Fruit fly (Drosophila melanogaster) whole organism, embryonic: Measurements from ENCODE around the gene CG13075.
A peak's percentile ranks its signal among the peaks of the same experiment; 100 is the strongest.

Source experiments
- Asciz ChIP-seq: fragments of 200-800 bp; sonication (Bioruptor generic); optimal IDR thresholded peaks from 2 replicates; lab custom pipeline; 2017; ENCODE audit warnings: missing biosample characterization, mild to moderate bottlenecking, missing genetic modification characterization, missing genetic modification reagents
- Awh ChIP-seq: fragments of 200-800 bp; sonication (Bioruptor generic); IDR thresholded peaks from 2 replicates; pipeline ENCODE4, ENCODE4 v1.3.6; 2022; ENCODE audit warnings: missing biosample characterization, missing genetic modification characterization
- B-H1 ChIP-seq: fragments of 200-800 bp; sonication (Bioruptor generic); IDR thresholded peaks from 3 replicates; pipeline ENCODE4 v1.3.6; 2022; ENCODE audit warnings: missing biosample characterization, missing genetic modification characterization
- BEAF-32 ChIP-seq: fragments of 200-800 bp; sonication (Bioruptor generic); optimal IDR thresholded peaks from 3 replicates; lab custom pipeline; 2017; ENCODE audit warnings: missing biosample characterization, missing genetic modification characterization, mild to moderate bottlenecking, moderate library complexity, missing genetic modification reagents
- C15 ChIP-seq: fragments of 200-800 bp; sonication (Bioruptor generic); IDR thresholded peaks from 3 replicates; pipeline ENCODE4 v1.3.6; 2022; ENCODE audit warnings: missing biosample characterization, missing genetic modification characterization
- CG10209 ChIP-seq: fragments of 200-800 bp; sonication (Bioruptor generic); optimal IDR thresholded peaks from 3 replicates; lab custom pipeline; 2017; ENCODE audit warnings: missing biosample characterization, mild to moderate bottlenecking, missing genetic modification characterization, missing genetic modification reagents
- CG10431 ChIP-seq: fragments of 200-800 bp; sonication (Bioruptor generic); optimal IDR thresholded peaks from 3 replicates; lab custom pipeline; 2018; ENCODE audit warnings: missing biosample characterization, mild to moderate bottlenecking, missing genetic modification characterization
- CG11504 ChIP-seq: fragments of 200-800 bp; sonication (Bioruptor generic); optimal IDR thresholded peaks from 3 replicates; lab custom pipeline; 2019; ENCODE audit warnings: missing biosample characterization, mild to moderate bottlenecking, missing genetic modification characterization, moderate library complexity
- CG11723 ChIP-seq: fragments of 200-800 bp; sonication (Bioruptor generic); optimal IDR thresholded peaks from 2 replicates; lab custom pipeline; 2017; ENCODE audit warnings: missing biosample characterization, mild to moderate bottlenecking, missing genetic modification characterization
- CG13296 ChIP-seq: fragments of 200-800 bp; sonication (Bioruptor generic); optimal IDR thresholded peaks from 3 replicates; lab custom pipeline; 2018; ENCODE audit warnings: missing biosample characterization, mild to moderate bottlenecking, missing genetic modification characterization
- CG13894 ChIP-seq: fragments of 200-800 bp; sonication (Bioruptor generic); optimal IDR thresholded peaks from 3 replicates; lab custom pipeline; 2018; ENCODE audit warnings: missing biosample characterization, mild to moderate bottlenecking, missing genetic modification characterization, moderate library complexity
- CG14667 ChIP-seq: fragments of 200-800 bp; sonication (Bioruptor generic); IDR thresholded peaks from 2 replicates; pipeline ENCODE4 v1.3.6; 2022; ENCODE audit warnings: missing biosample characterization, missing genetic modification characterization
- CG15514 ChIP-seq: fragments of 200-800 bp; sonication (Bioruptor generic); optimal IDR thresholded peaks from 3 replicates; lab custom pipeline; 2017; ENCODE audit warnings: missing biosample characterization, missing genetic modification characterization, mild to moderate bottlenecking, moderate library complexity, missing genetic modification reagents
- CG18011 ChIP-seq: fragments of 200-800 bp; sonication (Bioruptor generic); optimal IDR thresholded peaks from 2 replicates; lab custom pipeline; 2017; ENCODE audit warnings: missing biosample characterization, missing genetic modification characterization, mild to moderate bottlenecking, moderate library complexity, missing genotype
- CG33213 ChIP-seq: fragments of 200-800 bp; sonication (Bioruptor generic); optimal IDR thresholded peaks from 3 replicates; lab custom pipeline; 2016; ENCODE audit warnings: missing biosample characterization, missing genetic modification characterization
- CG34376 ChIP-seq: fragments of 200-800 bp; sonication (Bioruptor generic); optimal IDR thresholded peaks from 2 replicates; lab custom pipeline; 2018; ENCODE audit warnings: missing biosample characterization, mild to moderate bottlenecking, missing genetic modification characterization
- CG6254 ChIP-seq: fragments of 200-800 bp; sonication (Bioruptor generic); optimal IDR thresholded peaks from 3 replicates; lab custom pipeline; 2017; ENCODE audit warnings: mild to moderate bottlenecking, missing biosample characterization, missing genetic modification reagents, missing genetic modification characterization
- CG6272 ChIP-seq: fragments of 200-800 bp; sonication (Bioruptor generic); IDR thresholded peaks from 2 replicates; pipeline ENCODE4 v1.3.6; 2022; ENCODE audit warnings: missing biosample characterization, missing genetic modification characterization
- CG7928 ChIP-seq: fragments of 200-800 bp; sonication (Bioruptor generic); optimal IDR thresholded peaks from 2 replicates; lab custom pipeline; 2017; ENCODE audit warnings: missing biosample characterization, mild to moderate bottlenecking, missing genetic modification characterization
- CG7987 ChIP-seq: fragments of 200-800 bp; sonication (Bioruptor generic); optimal IDR thresholded peaks from 2 replicates; lab custom pipeline; 2018; ENCODE audit warnings: missing biosample characterization, mild to moderate bottlenecking, missing genetic modification characterization, moderate library complexity
- Chrac-16 ChIP-seq: fragments of 200-800 bp; sonication (Bioruptor generic); optimal IDR thresholded peaks from 3 replicates; lab custom pipeline; 2016; ENCODE audit warnings: missing biosample characterization, missing genetic modification characterization
- Dbx ChIP-seq: fragments of 200-800 bp; sonication (Bioruptor generic); IDR thresholded peaks from 3 replicates; pipeline ENCODE4 v1.3.6; 2022; ENCODE audit warnings: missing biosample characterization, missing genetic modification characterization
- Deaf1 ChIP-seq: fragments of 200-800 bp; optimal IDR thresholded peaks from 3 replicates; lab custom pipeline; 2019; ENCODE audit warnings: missing biosample characterization, mild to moderate bottlenecking, missing genetic modification characterization, moderate library complexity
- E2f2 ChIP-seq: fragments of 200-800 bp; sonication (Bioruptor generic); IDR thresholded peaks from 2 replicates; pipeline ENCODE4 v1.3.6; 2022; ENCODE audit warnings: missing biosample characterization, missing genetic modification characterization
- Ets65A ChIP-seq: fragments of 200-800 bp; sonication (Bioruptor generic); peaks from one replicate; lab custom pipeline; 2016; ENCODE audit warnings: missing biosample characterization, missing genetic modification characterization
- HLH4C ChIP-seq: fragments of 200-800 bp; sonication (Bioruptor generic); IDR thresholded peaks from 3 replicates; pipeline ENCODE4 v1.3.6; 2022; ENCODE audit warnings: missing biosample characterization, missing genetic modification characterization; ENCODE audit not compliant: partially characterized antibody
- HmgD ChIP-seq: fragments of 200-800 bp; sonication (Bioruptor generic); optimal IDR thresholded peaks from 3 replicates; lab custom pipeline; 2016; ENCODE audit warnings: missing biosample characterization, missing genetic modification characterization
- Jarid2 ChIP-seq: fragments of 200-800 bp; sonication (Bioruptor generic); optimal IDR thresholded peaks from 3 replicates; lab custom pipeline; 2017; ENCODE audit warnings: mild to moderate bottlenecking, missing biosample characterization, missing genetic modification reagents, missing genetic modification characterization
- MTF-1 ChIP-seq: fragments of 200-800 bp; sonication (Bioruptor generic); optimal IDR thresholded peaks from 2 replicates; lab custom pipeline; 2018; ENCODE audit warnings: missing biosample characterization, mild to moderate bottlenecking, missing genetic modification characterization, borderline replicate concordance
- Med ChIP-seq: fragments of 200-800 bp; sonication (Bioruptor generic); peaks from one replicate; lab custom pipeline; 2016; ENCODE audit warnings: missing biosample characterization, missing genetic modification characterization, mild to moderate bottlenecking, inconsistent platforms, moderate library complexity
- NFAT ChIP-seq: fragments of 200-800 bp; sonication (Bioruptor generic); IDR thresholded peaks from 2 replicates; pipeline ENCODE4 v1.3.6; 2022; ENCODE audit warnings: missing biosample characterization, missing genetic modification characterization
- Ravus ChIP-seq: fragments of 200-800 bp; sonication (Bioruptor generic); IDR thresholded peaks from 2 replicates; pipeline ENCODE4 v1.3.6; 2022; ENCODE audit warnings: missing biosample characterization, missing genetic modification characterization
- al ChIP-seq: fragments of 200-800 bp; sonication (Bioruptor generic); IDR thresholded peaks from 2 replicates; pipeline ENCODE4 v1.3.6; 2022; ENCODE audit warnings: missing biosample characterization, missing genetic modification characterization
- bcd ChIP-seq: fragments of 200-800 bp; sonication (Bioruptor generic); optimal IDR thresholded peaks from 2 replicates; lab custom pipeline; 2017; ENCODE audit warnings: missing biosample characterization, mild to moderate bottlenecking, missing genetic modification characterization
- emc ChIP-seq: fragments of 200-800 bp; sonication (Bioruptor generic); optimal IDR thresholded peaks from 2 replicates; lab custom pipeline; 2016; ENCODE audit warnings: missing biosample characterization, missing genetic modification characterization
- gcm2 ChIP-seq: fragments of 200-800 bp; sonication (Bioruptor generic); optimal IDR thresholded peaks from 2 replicates; lab custom pipeline; 2016; ENCODE audit warnings: missing biosample characterization, missing genetic modification characterization
- grn ChIP-seq: fragments of 200-800 bp; sonication (Bioruptor generic); optimal IDR thresholded peaks from 3 replicates; lab custom pipeline; 2017; ENCODE audit warnings: missing biosample characterization, missing genetic modification characterization
- hb ChIP-seq: fragments of 200-800 bp; sonication (Bioruptor generic); IDR thresholded peaks from 3 replicates; pipeline ENCODE4 v1.3.6; 2022; ENCODE audit warnings: missing biosample characterization, missing genetic modification characterization; ENCODE audit not compliant: partially characterized antibody
- klu ChIP-seq: fragments of 200-800 bp; sonication (Bioruptor generic); IDR thresholded peaks from 2 replicates; pipeline ENCODE4 v1.3.6; 2022; ENCODE audit warnings: missing biosample characterization, missing genetic modification characterization
- pan ChIP-seq, 4 experiments: fragments of >200 bp in 3 of 4; fragments of 200-800 bp in 1 of 4; sonication (Bioruptor generic) in 1 of 4; optimal IDR thresholded peaks in 3 of 4; IDR thresholded peaks in 1 of 4; 2 replicates each; pipeline versions ENCODE4 v1.3.6 to Lab custom; 2017 to 2022; ENCODE audit warnings: missing biosample characterization in 2 of 4, missing genetic modification characterization in 2 of 4, mixed read lengths in 1 of 4
- pros ChIP-seq: fragments of 200-800 bp; sonication (Bioruptor generic); optimal IDR thresholded peaks from 3 replicates; lab custom pipeline; 2019; ENCODE audit warnings: missing biosample characterization, mild to moderate bottlenecking, missing genetic modification characterization, moderate library complexity
- pum ChIP-seq: fragments of 200-800 bp; sonication (Bioruptor generic); optimal IDR thresholded peaks from 2 replicates; lab custom pipeline; 2016; ENCODE audit warnings: missing biosample characterization, missing genetic modification characterization
- repo ChIP-seq: fragments of 200-800 bp; sonication (Bioruptor generic); optimal IDR thresholded peaks from 2 replicates; lab custom pipeline; 2016; ENCODE audit warnings: missing biosample characterization, missing genetic modification characterization
- ro ChIP-seq: fragments of 200-800 bp; sonication (Bioruptor generic); IDR thresholded peaks from 2 replicates; pipeline ENCODE4 v1.3.6; 2022; ENCODE audit warnings: missing biosample characterization, missing genetic modification characterization
- sens-2 ChIP-seq: fragments of 200-800 bp; sonication (Bioruptor generic); IDR thresholded peaks from 2 replicates; pipeline ENCODE4 v1.3.6; 2022; ENCODE audit warnings: missing biosample characterization, missing genetic modification characterization
- sima ChIP-seq: fragments of 200-800 bp; sonication (Bioruptor generic); optimal IDR thresholded peaks from 2 replicates; lab custom pipeline; 2016; ENCODE audit warnings: missing biosample characterization, missing genetic modification characterization
- tll ChIP-seq, 2 experiments: fragments of 200-800 bp in 1 of 2; fragments of >200 bp in 1 of 2; sonication (Bioruptor generic) in 1 of 2; optimal IDR thresholded peaks; 2 replicates each; lab custom pipeline; 2017 to 2019; ENCODE audit warnings: missing biosample characterization in 2 of 2, missing genetic modification characterization in 2 of 2, mild to moderate bottlenecking in 1 of 2, moderate library complexity in 1 of 2
- unpg ChIP-seq: fragments of 200-800 bp; sonication (Bioruptor generic); optimal IDR thresholded peaks from 3 replicates; lab custom pipeline; 2018; ENCODE audit warnings: missing biosample characterization, mild to moderate bottlenecking, missing genetic modification characterization, moderate library complexity
- zen ChIP-seq: fragments of 200-800 bp; sonication (Bioruptor generic); optimal IDR thresholded peaks from 3 replicates; lab custom pipeline; 2018; ENCODE audit warnings: missing biosample characterization, mild to moderate bottlenecking, missing genetic modification characterization, moderate library complexity

Gene CG13075

DNA sequence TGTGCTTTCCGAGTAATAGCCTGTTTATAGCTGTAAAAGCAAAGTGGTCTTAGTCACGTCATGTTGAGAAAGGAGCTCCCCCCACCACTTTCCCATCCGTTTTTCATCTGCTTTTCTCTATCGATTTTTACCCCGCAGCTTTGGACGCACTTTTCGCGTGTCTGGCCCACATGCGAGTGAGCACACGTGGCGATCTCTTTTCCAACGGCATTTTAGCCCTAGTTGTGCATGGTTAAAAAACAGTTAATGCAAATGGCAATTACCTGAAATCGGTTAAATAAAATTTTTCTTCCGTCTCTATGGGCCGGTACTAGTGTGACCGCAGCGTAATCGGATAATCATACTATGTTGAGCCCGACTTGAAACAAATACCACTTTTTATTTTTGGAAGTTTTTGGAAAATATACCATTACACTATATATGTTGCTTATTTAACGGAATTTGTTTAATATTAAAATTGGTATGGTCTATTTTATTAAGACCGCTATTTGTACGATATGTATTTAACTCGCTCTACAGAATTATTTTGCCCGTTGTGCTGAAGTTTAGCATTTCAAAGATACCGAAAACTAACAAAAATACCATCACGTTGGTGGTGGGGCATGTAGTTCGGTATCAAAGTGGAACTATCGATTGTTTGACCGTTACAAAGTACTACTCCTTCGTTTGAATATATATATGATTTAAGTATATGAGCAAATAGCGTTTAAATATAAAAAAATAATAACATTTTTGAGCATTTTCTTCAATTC, 28.5 kb downstream of the CG13075 start, which contains the start of gene Zn72D (continued):
- TF ChIP-seq Awh (GFP tag; lab: Robert Waterston, UW) (no peak), CG18011 (no peak), NFAT (no peak), repo (GFP tag; lab: Kevin White, UChicago) (no peak), BEAF-32 (GFP tag; lab: Kevin White, UChicago) (peak; percentile 69), zen (tag; lab: Kevin White, UChicago) (no peak), CG13894 (tag; lab: Kevin White, UChicago) (no peak), HLH4C (no peak), MTF-1 (GFP tag; lab: Kevin White, UChicago) (no peak), CG6272 (GFP tag; lab: Robert Waterston, UW) (no peak), Ravus (GFP tag; lab: Robert Waterston, UW) (no peak), Med (GFP tag; lab: Kevin White, UChicago) (peak; percentile 35), C15 (GFP tag; lab: Robert Waterston, UW) (no peak), emc (GFP tag; lab: Kevin White, UChicago) (no peak), Ets65A (GFP tag; lab: Kevin White, UChicago) (no peak), CG7987 (GFP tag; lab: Kevin White, UChicago) (no peak), CG34376 (GFP tag; lab: Kevin White, UChicago) (peak; percentile 1), gcm2 (GFP tag; lab: Kevin White, UChicago) (no peak), B-H1 (GFP tag; lab: Robert Waterston, UW) (no peak), grn (GFP tag; lab: Kevin White, UChicago) (no peak), CG11504 (tag; lab: Kevin White, UChicago) (peak; percentile 68), CG11723 (GFP tag; lab: Kevin White, UChicago) (no peak), pum (no peak), CG15514 (GFP tag; lab: Kevin White, UChicago) (peak; percentile 21), E2f2 (GFP tag; lab: Robert Waterston, UW) (0 out of 2 replicates have a peak, but pooled peaks have one; percentile 18), CG10209 (GFP tag; lab: Kevin White, UChicago) (no peak), CG33213 (GFP tag; lab: Kevin White, UChicago) (no peak), Asciz (GFP tag; lab: Kevin White, UChicago) (no peak), CG7928 (GFP tag; lab: Kevin White, UChicago) (no peak), klu (GFP tag; lab: Robert Waterston, UW) (no peak), tll (GFP tag; optimal IDR thresholded peaks at IDR 0.05; lab: Kevin White, UChicago) (no peak), unpg (GFP tag; lab: Kevin White, UChicago) (no peak), ro (GFP tag; lab: Robert Waterston, UW) (no peak), Dbx (no peak), Chrac-16 (no peak), hb (GFP tag; lab: Robert Waterston, UW) (no peak), sens-2 (GFP tag; lab: Robert Waterston, UW) (no peak), Jarid2 (GFP tag; lab: Kevin White, UChicago) (no peak), pros (GFP tag; lab: Kevin White, UChicago) (no peak), HmgD (GFP tag; lab: Kevin White, UChicago) (no peak), CG6254 (GFP tag; lab: Kevin White, UChicago) (no peak), Deaf1 (no peak), sima (GFP tag; lab: Kevin White, UChicago) (no peak), al (GFP tag; lab: Robert Waterston, UW) (no peak), bcd (GFP tag; lab: Kevin White, UChicago) (no peak), CG10431 (GFP tag; lab: Kevin White, UChicago) (no peak), CG14667 (no peak), CG13296 (GFP tag; lab: Kevin White, UChicago) (no peak), pan (optimal IDR thresholded peaks at IDR 0.05; lab: Kevin White, UChicago) (no peak), pan (GFP tag; optimal IDR thresholded peaks at IDR 0.05 in 1 of 2, IDR thresholded peaks at IDR 0.05 in 1 of 2) (no peak)
